Fruit fly (Drosophila melanogaster) whole organism, wandering third instar larva: Measurements from ENCODE around the gene CG13837.

Experiments
- Abd-B ChIP-seq: fragments of >200 bp; optimal IDR thresholded peaks from 2 replicates; lab custom pipeline; 2017; ENCODE audit warnings: missing biosample characterization, missing genetic modification characterization
- CG9705 ChIP-seq: fragments of 200-800 bp; sonication (Bioruptor generic); optimal IDR thresholded peaks from 2 replicates; lab custom pipeline; 2018; ENCODE audit warnings: missing biosample characterization, mild to moderate bottlenecking, missing genetic modification characterization
- CrebA ChIP-seq: fragments of 200-800 bp; sonication (Bioruptor generic); optimal IDR thresholded peaks from 2 replicates; lab custom pipeline; 2016; ENCODE audit warnings: missing biosample characterization, mild to moderate bottlenecking, missing genetic modification characterization, borderline replicate concordance
- Dfd ChIP-seq: fragments of >200 bp; optimal IDR thresholded peaks from 2 replicates; lab custom pipeline; 2017; ENCODE audit warnings: missing biosample characterization, missing genetic modification characterization
- Dif ChIP-seq: fragments of 200-275, 200-300 bp; sonication (Bioruptor generic); optimal IDR thresholded peaks from 2 replicates; lab custom pipeline; 2018; ENCODE audit warnings: missing biosample characterization, missing genetic modification characterization; ENCODE audit not compliant: partially characterized antibody
- Hnf4 ChIP-seq: fragments of 200-800 bp; sonication (Bioruptor generic); optimal IDR thresholded peaks from 2 replicates; lab custom pipeline; 2016; ENCODE audit warnings: missing biosample characterization, mild to moderate bottlenecking, missing genetic modification characterization
- Hr83 ChIP-seq: fragments of 200-300 bp; sonication (Bioruptor generic); optimal IDR thresholded peaks from 2 replicates; lab custom pipeline; 2016; ENCODE audit warnings: missing biosample characterization, mild to moderate bottlenecking, missing genetic modification characterization, moderate library complexity; ENCODE audit not compliant: poor library complexity, severe bottlenecking
- Mio ChIP-seq: sonication (Bioruptor generic); optimal IDR thresholded peaks from 2 replicates; lab custom pipeline; 2016; ENCODE audit warnings: missing biosample characterization, missing genetic modification characterization
- Myc ChIP-seq: fragments of >200 bp; optimal IDR thresholded peaks from 2 replicates; lab custom pipeline; 2017
- OdsH ChIP-seq: fragments of 200-800 bp; sonication (Bioruptor generic); optimal IDR thresholded peaks from 2 replicates; lab custom pipeline; 2016; ENCODE audit warnings: missing biosample characterization, mild to moderate bottlenecking, missing genetic modification characterization
- Rel ChIP-seq, 2 experiments: fragments of 200-800 bp; sonication (Bioruptor generic) in 1 of 2; optimal IDR thresholded peaks; 2 replicates in 1 of 2; 3 replicates in 1 of 2; lab custom pipeline; 2016 to 2019; ENCODE audit warnings: mild to moderate bottlenecking in 2 of 2, missing biosample characterization in 2 of 2, missing genetic modification characterization in 2 of 2, moderate library complexity in 1 of 2
- Sp1 ChIP-seq: fragments of 200-800 bp; sonication (Bioruptor generic); optimal IDR thresholded peaks from 3 replicates; lab custom pipeline; 2019; ENCODE audit warnings: missing biosample characterization, mild to moderate bottlenecking, missing genetic modification characterization, moderate library complexity
- Vsx2 ChIP-seq: fragments of 200-300, 225-300 bp; sonication (Bioruptor generic); optimal IDR thresholded peaks from 2 replicates; lab custom pipeline; 2018; ENCODE audit warnings: missing biosample characterization, missing genetic modification characterization; ENCODE audit not compliant: partially characterized antibody
- br ChIP-seq: fragments of 200-800 bp; sonication (Bioruptor generic); optimal IDR thresholded peaks from 2 replicates; lab custom pipeline; 2016; ENCODE audit warnings: missing biosample characterization, missing genetic modification characterization
- brk ChIP-seq: fragments of 200-800 bp; sonication (Bioruptor generic); optimal IDR thresholded peaks from 2 replicates; lab custom pipeline; 2016; ENCODE audit warnings: missing biosample characterization, mild to moderate bottlenecking, missing genetic modification characterization
- dl ChIP-seq, 2 experiments: fragments of 175-275, 200-275 bp in 1 of 2; fragments of 200-275 bp in 1 of 2; sonication (Bioruptor generic); optimal IDR thresholded peaks; lab custom pipeline; 2018; ENCODE audit warnings: mild to moderate bottlenecking in 2 of 2, missing biosample characterization in 2 of 2, missing genetic modification characterization in 2 of 2, moderate library complexity in 2 of 2; ENCODE audit not compliant: partially characterized antibody in 2 of 2, insufficient read depth in 1 of 2
- ey ChIP-seq: fragments of 200-800 bp; sonication (Bioruptor generic); optimal IDR thresholded peaks from 2 replicates; lab custom pipeline; 2016; ENCODE audit warnings: missing biosample characterization, missing genetic modification characterization
- foxo ChIP-seq, 2 experiments: fragments of 200-800 bp; sonication (Bioruptor generic); optimal IDR thresholded peaks; 2 replicates in 1 of 2; 3 replicates in 1 of 2; lab custom pipeline; 2016 to 2017; ENCODE audit warnings: missing biosample characterization in 2 of 2, missing genetic modification characterization in 2 of 2
- fru ChIP-seq: fragments of 200-800 bp; sonication (Bioruptor generic); optimal IDR thresholded peaks from 3 replicates; lab custom pipeline; 2016; ENCODE audit warnings: missing biosample characterization, mild to moderate bottlenecking, missing genetic modification characterization
- h ChIP-seq: fragments of 200-800 bp; sonication (Bioruptor generic); optimal IDR thresholded peaks from 3 replicates; lab custom pipeline; 2016; ENCODE audit warnings: missing biosample characterization, mild to moderate bottlenecking, missing genetic modification characterization
- jim ChIP-seq: fragments of 175-275, 200-325 bp; sonication (Bioruptor generic); optimal IDR thresholded peaks from 2 replicates; lab custom pipeline; 2016; ENCODE audit warnings: missing biosample characterization, mild to moderate bottlenecking, missing genetic modification characterization
- lola ChIP-seq: fragments of >200 bp; optimal IDR thresholded peaks from 2 replicates; lab custom pipeline; 2017; ENCODE audit warnings: missing biosample characterization, missing genetic modification characterization
- pan ChIP-seq: fragments of >200 bp; optimal IDR thresholded peaks from 2 replicates; lab custom pipeline; 2017
- psq ChIP-seq: fragments of 200-800 bp; sonication (Bioruptor generic); optimal IDR thresholded peaks from 3 replicates; lab custom pipeline; 2017; ENCODE audit warnings: missing biosample characterization, mild to moderate bottlenecking, missing genetic modification characterization, moderate library complexity
- rgr ChIP-seq: fragments of 200-800 bp; sonication (Bioruptor generic); optimal IDR thresholded peaks from 3 replicates; lab custom pipeline; 2016; ENCODE audit warnings: missing biosample characterization, mild to moderate bottlenecking, missing genetic modification characterization
- sage ChIP-seq: fragments of 200-800 bp; sonication (Bioruptor generic); optimal IDR thresholded peaks from 2 replicates; lab custom pipeline; 2016; ENCODE audit warnings: missing biosample characterization, mild to moderate bottlenecking, missing genetic modification characterization
- sv ChIP-seq: fragments of 200-800 bp; sonication (Bioruptor generic); optimal IDR thresholded peaks from 3 replicates; lab custom pipeline; 2016; ENCODE audit warnings: missing biosample characterization, missing genetic modification characterization
- tai ChIP-seq: sonication (Bioruptor generic); optimal IDR thresholded peaks from 2 replicates; lab custom pipeline; 2016; ENCODE audit warnings: missing biosample characterization, missing genetic modification characterization
- usp ChIP-seq: fragments of >200 bp; optimal IDR thresholded peaks from 2 replicates; lab custom pipeline; 2017; ENCODE audit warnings: missing biosample characterization, missing genetic modification characterization

Gene CG13837

dm6 chr3R:23009480-23010115 is 34.2 kb upstream of the CG13837 start:
- TF ChIP-seq tai (GFP tag; lab: Kevin White, UChicago) = no peak
- TF ChIP-seq CG9705 (GFP tag; lab: Kevin White, UChicago) = no peak
- no peak for TF ChIP-seq lola
- TF ChIP-seq Vsx2 = no peak
- TF ChIP-seq ey (GFP tag; lab: Kevin White, UChicago) = no peak
- TF ChIP-seq Dfd = no peak
- TF ChIP-seq sv (GFP tag; lab: Kevin White, UChicago) = no peak
- no peak for TF ChIP-seq Dif (GFP tag; lab: Kevin White, UChicago)
- TF ChIP-seq, all 38 proteins: peak for 0

- TF ChIP-seq sage (GFP tag; lab: Kevin White, UChicago) (no peak), jim (no peak), lola (no peak), brk (GFP tag; lab: Kevin White, UChicago) (no peak)
These were observed 33.4 kb upstream of the CG13837 start, which contains the start of gene CG34375 for dm6 chr3R:23010406-23010805. Gene CG34375 (minus strand): TSS chr3R:23010562.

dm6 chr3R:23012017-23012416 is 31.8 kb upstream of the CG13837 start, which contains the start of gene CG6688:
Gene CG6688 (plus strand): TSS chr3R:23012412.
- no peak for TF ChIP-seq Dif (GFP tag; lab: Kevin White, UChicago)
- no peak for TF ChIP-seq sage (GFP tag; lab: Kevin White, UChicago)
- TF ChIP-seq fru (GFP tag; lab: Kevin White, UChicago) = no peak
- TF ChIP-seq tai (GFP tag; lab: Kevin White, UChicago) = no peak
- TF ChIP-seq brk (GFP tag; lab: Kevin White, UChicago) = no peak
- no peak for TF ChIP-seq OdsH (GFP tag; lab: Kevin White, UChicago)
- TF ChIP-seq h (GFP tag; lab: Kevin White, UChicago) = no peak
- TF ChIP-seq Abd-B (GFP tag; lab: Kevin White, UChicago) = no peak
- no peak for TF ChIP-seq Mio (GFP tag; lab: Kevin White, UChicago)
- no peak for TF ChIP-seq Vsx2
- TF ChIP-seq lola = no peak
- TF ChIP-seq Sp1 (GFP tag; lab: Kevin White, UChicago) = no peak

dm6 chr3R:23013482-23013881 is 30.3 kb upstream of the CG13837 start:
- TF ChIP-seq Rel (GFP tag; optimal IDR thresholded peaks at IDR 0.05; lab: Kevin White, UChicago) (no peak), Rel (tag; optimal IDR thresholded peaks at IDR 0.05; lab: Kevin White, UChicago) (no peak), CrebA (GFP tag; lab: Kevin White, UChicago) (no peak), Abd-B (GFP tag; lab: Kevin White, UChicago) (no peak), CG9705 (GFP tag; lab: Kevin White, UChicago) (no peak), Mio (GFP tag; lab: Kevin White, UChicago) (no peak), lola (no peak), Dfd (no peak), foxo (GFP tag; optimal IDR thresholded peaks at IDR 0.05; lab: Kevin White, UChicago) (no peak), rgr (GFP tag; lab: Kevin White, UChicago) (no peak), br (GFP tag; lab: Kevin White, UChicago) (no peak)
- TF ChIP-seq, all 38 proteins: peak for 0

- no peak for TF ChIP-seq Mio (GFP tag; lab: Kevin White, UChicago)
- no peak for TF ChIP-seq ey (GFP tag; lab: Kevin White, UChicago)
- no peak for TF ChIP-seq br (GFP tag; lab: Kevin White, UChicago)
- no peak for TF ChIP-seq jim
- TF ChIP-seq sage (GFP tag; lab: Kevin White, UChicago) = no peak
- no peak for TF ChIP-seq OdsH (GFP tag; lab: Kevin White, UChicago)
- no peak for TF ChIP-seq Myc (lab: Kevin White, UChicago)
- TF ChIP-seq rgr (GFP tag; lab: Kevin White, UChicago) = no peak
- no peak for TF ChIP-seq sv (GFP tag; lab: Kevin White, UChicago)
- TF ChIP-seq pan (lab: Kevin White, UChicago) = no peak
- no peak for TF ChIP-seq fru (GFP tag; lab: Kevin White, UChicago)
- no peak for TF ChIP-seq brk (GFP tag; lab: Kevin White, UChicago)
- TF ChIP-seq CG9705 (GFP tag; lab: Kevin White, UChicago) = no peak
- TF ChIP-seq Abd-B (GFP tag; lab: Kevin White, UChicago) = no peak
- TF ChIP-seq psq (GFP tag; lab: Kevin White, UChicago) = no peak
- TF ChIP-seq Dfd = no peak
- no peak for TF ChIP-seq dl (GFP tag; optimal IDR thresholded peaks at IDR 0.05; lab: Kevin White, UChicago; ENCODE audit: insufficient read depth in 1 of 2, partially characterized antibody in 2 of 2)
- TF ChIP-seq Hnf4 (GFP tag; lab: Kevin White, UChicago) = no peak
- TF ChIP-seq usp (GFP tag; lab: Kevin White, UChicago) = no peak
- no peak for TF ChIP-seq Hr83
These were observed 16.9 kb upstream of the CG13837 start, which contains the start of gene lmd for dm6 chr3R:23026652-23027427. Gene lmd (minus strand): TSS chr3R:23026713.
